Worm (Caenorhabditis elegans): ENCODE measurements around the gene srx-22.

DNA sequence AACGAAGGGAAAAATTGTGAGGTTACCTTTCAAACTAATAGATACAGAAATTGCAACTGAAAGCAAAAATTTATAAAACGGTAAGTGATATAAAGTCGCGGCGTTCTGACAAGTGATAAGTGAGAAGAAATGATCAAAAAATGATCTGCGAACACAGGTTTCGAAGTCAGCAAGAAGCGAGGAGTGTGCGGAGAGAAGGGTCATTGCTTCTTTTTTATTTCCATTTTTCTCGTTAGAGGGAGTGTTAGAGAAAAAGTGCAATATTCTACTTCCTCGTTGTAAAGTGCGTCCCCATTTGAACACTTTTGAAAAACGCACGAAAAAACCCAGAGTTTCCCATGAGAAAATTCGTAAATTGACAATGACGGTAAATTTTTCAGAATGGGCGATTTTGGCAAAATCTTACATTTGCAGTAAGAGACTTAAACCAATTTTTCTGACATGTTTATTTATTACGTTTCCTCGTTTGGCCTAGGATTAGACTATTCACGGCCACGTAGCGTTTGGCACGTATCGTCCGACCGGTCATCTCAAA is 3.1 kb upstream of the srx-22 start, which contains the start of the genes fbxa-72 and srx-21:
- TF ChIP-seq nhr-80 (tag; optimal IDR thresholded peaks at IDR 0.05) (peak; percentile 69), atf-7 (tag; optimal IDR thresholded peaks at IDR 0.05) (no peak), ccch-3 (GFP tag; optimal IDR thresholded peaks at IDR 0.05) (no peak), lin-40 (tag; optimal IDR thresholded peaks at IDR 0.05) (no peak), die-1 (tag; optimal IDR thresholded peaks at IDR 0.05) (no peak), xnd-1 (tag; optimal IDR thresholded peaks at IDR 0.05) (no peak), ama-1 (optimal IDR thresholded peaks at IDR 0.05) (no peak), ama-1 (GFP tag; optimal IDR thresholded peaks at IDR 0.05) (no peak), athp-1 (tag; optimal IDR thresholded peaks at IDR 0.05) (no peak), dpl-1 (GFP tag; optimal IDR thresholded peaks at IDR 0.05) (no peak), F10E7.11 (tag; optimal IDR thresholded peaks at IDR 0.05) (no peak)
